Worm (Caenorhabditis elegans): ENCODE measurements around the gene sru-42.
"Not testable (repeated sequence)": the region's sequence is repeated elsewhere in the genome, so short reads cannot be mapped to it uniquely, and the experiment has no call there.

The sru-42 gene

DNA sequence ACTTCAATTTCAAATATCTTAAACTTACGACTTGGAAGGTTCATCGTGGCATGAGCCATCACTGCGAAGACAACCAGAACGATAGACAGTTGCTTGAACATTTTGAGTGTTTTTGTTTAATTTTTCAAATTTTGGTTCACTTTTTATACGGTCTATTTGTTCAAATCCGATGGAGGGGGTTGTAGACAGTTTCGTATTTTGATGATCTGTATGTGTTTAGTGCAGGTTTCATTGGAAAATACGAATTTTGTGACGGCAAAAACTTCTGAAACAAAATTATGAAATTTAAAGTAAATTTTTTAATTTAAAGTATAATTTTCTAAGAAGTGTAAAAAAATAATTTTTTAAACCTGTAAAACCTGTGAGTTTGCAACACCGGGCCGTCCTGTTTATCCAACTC lies 7.1 kb upstream of the sru-42 start, which contains the start of gene C55A1.4:
C55A1.4 (minus strand) TSS at position 101 of the 400 bp plus-strand sequence.
- not testable (repeated sequence) for TF ChIP-seq nhr-111 (GFP tag; optimal IDR thresholded peaks at IDR 0.05); lin-38 (GFP tag; IDR thresholded peaks at IDR 0.05); unc-62 (GFP tag; optimal IDR thresholded peaks at IDR 0.05 in 1 of 2); unc-62 (tag; optimal IDR thresholded peaks at IDR 0.05)

DNA sequence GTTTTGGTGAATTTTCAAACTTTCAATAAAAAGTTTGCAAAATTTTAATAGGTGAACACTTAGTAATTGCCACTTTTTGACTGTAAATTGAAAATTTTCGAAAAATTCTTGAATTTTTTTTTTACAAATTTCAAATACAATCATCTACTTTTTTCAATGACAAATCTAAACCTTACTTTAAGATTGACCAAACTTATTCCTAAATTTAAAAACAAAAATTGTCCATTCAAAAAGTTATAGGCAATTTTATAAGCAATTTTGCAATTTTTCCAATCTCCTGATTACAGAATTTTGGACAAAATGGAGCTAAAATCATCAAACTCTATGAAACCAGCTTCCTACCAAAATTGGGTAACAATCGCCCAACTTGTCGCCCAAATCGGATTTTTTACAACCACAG lies 5.7 kb upstream of the sru-42 start, which contains the start of gene str-23:
str-23 (plus strand) TSS at position 301 of the 400 bp plus-strand sequence.
- TF ChIP-seq daf-8 (GFP tag; IDR thresholded peaks at IDR 0.05) (no peak), F10B5.3 (tag; optimal IDR thresholded peaks at IDR 0.05) (no peak), rbr-2 (tag; optimal IDR thresholded peaks at IDR 0.05) (no peak), ceh-20 (GFP tag; IDR thresholded peaks at IDR 0.05) (no peak), daf-12 (tag; optimal IDR thresholded peaks at IDR 0.05) (no peak), lin-1 (GFP tag; IDR thresholded peaks at IDR 0.05) (no peak), lir-3 (tag; optimal IDR thresholded peaks at IDR 0.05) (no peak), zfp-2 (tag; optimal IDR thresholded peaks at IDR 0.05) (no peak), tag-97 (GFP tag; IDR thresholded peaks at IDR 0.05) (no peak), ZK546.5 (tag; optimal IDR thresholded peaks at IDR 0.05) (no peak), fkh-10 (GFP tag; optimal IDR thresholded peaks at IDR 0.05) (no peak), gei-8 (GFP tag; optimal IDR thresholded peaks at IDR 0.05) (no peak), duxl-1 (tag; optimal IDR thresholded peaks at IDR 0.05; ENCODE audit: poor library complexity) (no peak), nhr-6 (tag; optimal IDR thresholded peaks at IDR 0.05) (no peak), hlh-30 (tag; optimal IDR thresholded peaks at IDR 0.05; ENCODE audit: insufficient read depth) (no peak), dmd-9 (GFP tag; IDR thresholded peaks at IDR 0.05) (no peak), ceh-44 (GFP tag; IDR thresholded peaks at IDR 0.05) (no peak), F37D6.2 (tag; optimal IDR thresholded peaks at IDR 0.05) (no peak), mep-1 (tag; optimal IDR thresholded peaks at IDR 0.05) (no peak), nhr-42 (GFP tag; IDR thresholded peaks at IDR 0.05) (no peak)

DNA sequence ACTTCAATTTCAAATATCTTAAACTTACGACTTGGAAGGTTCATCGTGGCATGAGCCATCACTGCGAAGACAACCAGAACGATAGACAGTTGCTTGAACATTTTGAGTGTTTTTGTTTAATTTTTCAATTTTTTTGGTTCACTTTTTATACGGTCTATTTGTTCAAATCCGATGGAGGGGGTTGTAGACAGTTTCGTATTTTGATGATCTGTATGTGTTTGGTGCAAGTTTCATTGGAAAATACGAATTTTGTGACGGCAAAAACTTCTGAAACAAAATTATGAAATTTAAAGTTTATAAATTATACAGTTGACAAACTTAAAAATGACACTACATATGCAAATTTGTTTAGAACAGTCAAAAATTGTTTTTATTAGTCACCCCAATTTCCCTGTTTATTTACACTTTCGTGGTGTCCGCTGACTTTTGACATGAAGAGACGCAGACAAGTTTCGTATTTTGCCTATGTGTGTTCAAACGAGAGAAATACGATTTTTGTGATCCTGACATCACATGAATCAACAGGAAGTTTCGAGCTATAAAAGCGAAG lies 2.7 kb upstream of the sru-42 start, which contains the start of the genes C55A1.7 and C55A1.6:
C55A1.7 (minus strand) TSS at position 101 of the 550 bp plus-strand sequence.
C55A1.6 (plus strand) TSS at position 500 of the 550 bp plus-strand sequence.
- TF ChIP-seq php-3 (GFP tag; IDR thresholded peaks at IDR 0.05); nhr-42 (GFP tag; IDR thresholded peaks at IDR 0.05); ceh-32 (tag; optimal IDR thresholded peaks at IDR 0.05; ENCODE audit: poor library complexity): not testable (repeated sequence)

DNA sequence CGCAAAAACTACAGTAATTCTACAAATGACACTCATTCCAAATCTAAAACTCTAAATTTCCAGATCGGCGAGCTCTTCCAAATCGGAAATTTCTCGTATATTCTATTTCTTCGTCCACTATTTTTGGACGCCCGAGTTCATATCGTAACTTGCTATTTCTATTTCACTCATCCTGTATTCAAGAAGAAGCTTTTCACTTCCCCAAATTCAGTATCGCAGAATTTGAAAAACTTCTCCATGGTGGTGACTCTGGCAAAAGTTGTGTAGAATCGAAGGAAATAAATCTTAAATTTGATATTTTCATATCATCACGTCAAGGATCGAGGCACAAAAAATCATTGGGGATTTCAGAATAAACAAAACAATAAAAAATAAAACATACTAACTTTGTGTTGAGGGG lies 1.9 kb downstream of the sru-42 start:
- TF ChIP-seq nhr-77 (tag; optimal IDR thresholded peaks at IDR 0.05) (no peak), T26A8.4 (GFP tag; IDR thresholded peaks at IDR 0.05) (0 out of 2 replicates have a peak, but pooled peaks have one; percentile 0), nhr-28 (tag; optimal IDR thresholded peaks at IDR 0.05) (no peak), lim-7 (GFP tag; IDR thresholded peaks at IDR 0.05) (0 out of 2 replicates have a peak, but pooled peaks have one; percentile 34), lin-1 (GFP tag; IDR thresholded peaks at IDR 0.05) (no peak), dve-1 (tag; optimal IDR thresholded peaks at IDR 0.05; ENCODE audit: insufficient read depth) (no peak), fkh-10 (GFP tag; optimal IDR thresholded peaks at IDR 0.05) (no peak), sdz-12 (GFP tag; optimal IDR thresholded peaks at IDR 0.05) (no peak), ama-1 (optimal IDR thresholded peaks at IDR 0.05) (peak; percentile 87), F10B5.3 (tag; optimal IDR thresholded peaks at IDR 0.05) (no peak), mxl-2 (GFP tag; conservative IDR thresholded peaks at IDR 0.05) (no peak), egl-43 (GFP tag; IDR thresholded peaks at IDR 0.05) (0 out of 2 replicates have a peak, but pooled peaks have one; percentile 44), Y48G9A.11 (GFP tag; IDR thresholded peaks at IDR 0.05) (no peak), egl-27 (tag; optimal IDR thresholded peaks at IDR 0.05) (no peak), tag-97 (GFP tag; IDR thresholded peaks at IDR 0.05) (no peak), ceh-28 (tag; optimal IDR thresholded peaks at IDR 0.05) (no peak), attf-4 (tag; optimal IDR thresholded peaks at IDR 0.05) (no peak), snpc-1.2 (GFP tag; IDR thresholded peaks at IDR 0.05) (0 out of 2 replicates have a peak, but pooled peaks have one; percentile 47), madf-9 (GFP tag; conservative IDR thresholded peaks at IDR 0.05) (no peak), lsy-2 (tag; optimal IDR thresholded peaks at IDR 0.05) (no peak), mxl-3 (GFP tag; optimal IDR thresholded peaks at IDR 0.05) (no peak), nhr-41 (GFP tag; IDR thresholded peaks at IDR 0.05) (no peak), fos-1 (tag; optimal IDR thresholded peaks at IDR 0.05) (no peak), F49E8.2 (tag; optimal IDR thresholded peaks at IDR 0.05; ENCODE audit: borderline replicate concordance) (no peak)
